Fruit fly (Drosophila melanogaster): ENCODE data around the gene CG13004.

CG13004 gene

DNA sequence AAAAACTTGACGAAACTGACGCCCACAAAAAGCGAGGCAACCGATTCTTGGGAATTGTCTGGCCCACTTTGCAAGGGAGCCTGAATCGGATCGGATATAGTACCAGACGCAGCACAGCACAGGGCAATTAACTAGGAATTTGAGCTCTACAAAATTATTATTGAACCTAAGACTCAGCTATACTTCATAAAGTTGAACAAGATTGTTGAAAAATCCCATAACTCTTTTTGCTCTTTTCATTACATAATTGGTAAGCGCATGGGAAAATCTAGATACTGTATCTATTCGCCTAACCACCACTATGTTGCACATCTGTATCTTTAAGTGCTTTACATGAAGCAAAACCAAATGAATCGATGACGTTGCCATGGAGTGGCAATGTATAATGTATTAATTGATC is 2.2 kb downstream of the CG13004 start (continued):
- TF ChIP-seq CG10366 (GFP tag; IDR thresholded peaks at IDR 0.05) (peak; percentile 79), CG1792 (GFP tag; optimal IDR thresholded peaks at IDR 0.05) (peak; percentile 55), esg (GFP tag; conservative IDR thresholded peaks at IDR 0.05) (peak; percentile 64), stc (GFP tag; IDR thresholded peaks at IDR 0.05) (peak; percentile 76), sob (GFP tag; IDR thresholded peaks at IDR 0.05) (peak; percentile 51), CG18262 (tag; optimal IDR thresholded peaks at IDR 0.05) (peak; percentile 81), CG10565 (GFP tag; optimal IDR thresholded peaks at IDR 0.05) (no peak), CG10209 (GFP tag; optimal IDR thresholded peaks at IDR 0.05) (peak; percentile 67), danr (GFP tag; IDR thresholded peaks at IDR 0.05) (peak; percentile 36; the same call in 1 of the 2 replicates), Oli (tag; optimal IDR thresholded peaks at IDR 0.05) (peak; percentile 85), ase (GFP tag; IDR thresholded peaks at IDR 0.05) (peak; percentile 51; the same call in 1 of the 3 replicates), bab2 (GFP tag; optimal IDR thresholded peaks at IDR 0.05) (peak; percentile 62), CG8944 (GFP tag; optimal IDR thresholded peaks at IDR 0.05) (peak; percentile 69), Dip2 (GFP tag; IDR thresholded peaks at IDR 0.05) (no peak), CG2120 (GFP tag; optimal IDR thresholded peaks at IDR 0.05) (peak; percentile 33), lab (GFP tag; optimal IDR thresholded peaks at IDR 0.05) (peak; percentile 66), CG13123 (GFP tag; optimal IDR thresholded peaks at IDR 0.05) (peak; percentile 13), toy (GFP tag; IDR thresholded peaks at IDR 0.05) (no peak), sens-2 (GFP tag; IDR thresholded peaks at IDR 0.05) (peak; percentile 59; the same call in 1 of the 2 replicates), sens (GFP tag) (peak; percentile 98), cg (GFP tag; optimal IDR thresholded peaks at IDR 0.05) (no peak), CG14860 (GFP tag; IDR thresholded peaks at IDR 0.05; ENCODE audit: partially characterized antibody) (no peak), Fer2 (tag; optimal IDR thresholded peaks at IDR 0.05) (no peak), insv (GFP tag; optimal IDR thresholded peaks at IDR 0.05) (no peak), Hr78 (GFP tag; optimal IDR thresholded peaks at IDR 0.05) (peak in 1 of 2 experiments; percentile 61), Sry-δ (GFP tag; optimal IDR thresholded peaks at IDR 0.05) (peak; percentile 40), CG30431 (GFP tag; optimal IDR thresholded peaks at IDR 0.05) (peak; percentile 64), CG9817 (tag; optimal IDR thresholded peaks at IDR 0.05) (peak; percentile 63), dpn (GFP tag; optimal IDR thresholded peaks at IDR 0.05) (peak; percentile 65 to 78), CG7839 (tag; optimal IDR thresholded peaks at IDR 0.05) (peak; percentile 84), usp (GFP tag; optimal IDR thresholded peaks at IDR 0.05) (no peak), CG9932 (GFP tag; IDR thresholded peaks at IDR 0.05) (peak; percentile 31; the same call in 1 of the 2 replicates), CG31224 (GFP tag; IDR thresholded peaks at IDR 0.05) (no peak), CG3163 (GFP tag; optimal IDR thresholded peaks at IDR 0.05) (peak; percentile 2), CG6272 (GFP tag; IDR thresholded peaks at IDR 0.05) (no peak), schlank (tag; optimal IDR thresholded peaks at IDR 0.05) (peak; percentile 23), CG9797 (GFP tag; optimal IDR thresholded peaks at IDR 0.05) (no peak)

DNA sequence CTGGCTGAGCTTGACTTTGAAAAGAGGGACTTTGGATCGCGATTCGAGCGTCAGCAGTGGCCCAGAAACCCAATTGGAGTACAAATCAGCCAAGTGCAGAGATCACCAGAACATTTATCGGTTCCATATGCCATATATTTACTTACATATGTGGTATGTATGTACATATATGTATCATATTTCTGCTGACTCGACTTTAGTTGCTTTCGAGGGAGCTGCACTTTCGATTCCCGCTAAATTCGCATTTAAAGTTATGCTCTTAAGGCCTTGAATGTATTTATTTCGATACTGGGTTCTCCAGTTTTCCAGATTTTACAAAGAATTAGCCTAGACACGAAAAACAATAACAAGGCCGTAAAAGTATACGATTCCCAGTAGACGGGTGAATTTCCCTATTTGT is 3.5 kb downstream of the CG13004 start:
- TF ChIP-seq emc (GFP tag; optimal IDR thresholded peaks at IDR 0.05) (no peak), Bdp1 (GFP tag; optimal IDR thresholded peaks at IDR 0.05) (no peak), CG17612 (GFP tag; IDR thresholded peaks at IDR 0.05) (no peak), da (GFP tag; optimal IDR thresholded peaks at IDR 0.05) (no peak), dysf (GFP tag; IDR thresholded peaks at IDR 0.05) (no peak), ems (GFP tag; optimal IDR thresholded peaks at IDR 0.05) (no peak), Chrac-16 (GFP tag; optimal IDR thresholded peaks at IDR 0.05) (no peak), gem (tag; optimal IDR thresholded peaks at IDR 0.05) (no peak), salm (tag; optimal IDR thresholded peaks at IDR 0.05) (no peak), Dbx (GFP tag; IDR thresholded peaks at IDR 0.05) (no peak)

Measured in whole organism, embryonic.